Worm (Caenorhabditis elegans): Measurements from ENCODE around the gene F27E5.9.

Gene F27E5.9

ce11 chrII:10155106-10155505 lies 20.4 kb downstream of the F27E5.9 start, which contains the start of gene nlp-63:
Gene nlp-63, plus strand, starts transcription at chrII:10155406.
- no peak for TF ChIP-seq lin-11 (tag; optimal IDR thresholded peaks at IDR 0.05)
- TF ChIP-seq peb-1 (tag; optimal IDR thresholded peaks at IDR 0.05), result no peak
- no peak for TF ChIP-seq nhr-11 (tag; optimal IDR thresholded peaks at IDR 0.05)
- no peak for TF ChIP-seq lsy-2 (tag; optimal IDR thresholded peaks at IDR 0.05)
- TF ChIP-seq elt-1 (tag; optimal IDR thresholded peaks at IDR 0.05), result no peak
- TF ChIP-seq blmp-1 (tag; optimal IDR thresholded peaks at IDR 0.05; ENCODE audit: insufficient read depth), result no peak
- TF ChIP-seq unc-39 (tag; optimal IDR thresholded peaks at IDR 0.05), result no peak
- no peak for TF ChIP-seq lin-13 (GFP tag; optimal IDR thresholded peaks at IDR 0.05)
- no peak for TF ChIP-seq mbf-1 (tag; optimal IDR thresholded peaks at IDR 0.05)
- TF ChIP-seq aly-2 (tag; optimal IDR thresholded peaks at IDR 0.05), result no peak
- TF ChIP-seq ceh-16 (tag; optimal IDR thresholded peaks at IDR 0.05), result no peak

- TF ChIP-seq R02D3.7 (tag; optimal IDR thresholded peaks at IDR 0.05) (no peak), ztf-1 (GFP tag; conservative IDR thresholded peaks at IDR 0.05) (0 out of 2 replicates have a peak, but pooled peaks have one; percentile 69)
These were observed 28.0 kb downstream of the F27E5.9 start for ce11 chrII:10162785-10163184.

- TF ChIP-seq gmeb-1 (tag; optimal IDR thresholded peaks at IDR 0.05) (no peak), sem-4 (tag; optimal IDR thresholded peaks at IDR 0.05) (no peak), aly-2 (tag; optimal IDR thresholded peaks at IDR 0.05) (no peak), nhr-77 (tag; optimal IDR thresholded peaks at IDR 0.05) (no peak), nhr-10 (tag; optimal IDR thresholded peaks at IDR 0.05) (no peak), ceh-82 (tag; optimal IDR thresholded peaks at IDR 0.05) (no peak), fos-1 (tag; optimal IDR thresholded peaks at IDR 0.05) (no peak), peb-1 (tag; optimal IDR thresholded peaks at IDR 0.05) (no peak), elt-1 (tag; optimal IDR thresholded peaks at IDR 0.05) (no peak), F13H6.1 (tag; optimal IDR thresholded peaks at IDR 0.05) (no peak), blmp-1 (tag; optimal IDR thresholded peaks at IDR 0.05; ENCODE audit: insufficient read depth) (no peak), mdl-1 (tag; optimal IDR thresholded peaks at IDR 0.05) (no peak), nhr-11 (tag; optimal IDR thresholded peaks at IDR 0.05) (no peak), mab-5 (tag; optimal IDR thresholded peaks at IDR 0.05) (no peak), alr-1 (tag; optimal IDR thresholded peaks at IDR 0.05) (no peak), nhr-129 (tag; optimal IDR thresholded peaks at IDR 0.05) (no peak), C34F6.9 (tag; optimal IDR thresholded peaks at IDR 0.05) (no peak), ZK546.5 (tag; optimal IDR thresholded peaks at IDR 0.05) (no peak)
These were observed 29.4 kb downstream of the F27E5.9 start for ce11 chrII:10164137-10164536.

ce11 chrII:10166365-10166764 lies 31.6 kb downstream of the F27E5.9 start:
- TF ChIP-seq R02D3.7 (tag; optimal IDR thresholded peaks at IDR 0.05) (no peak), elt-1 (tag; optimal IDR thresholded peaks at IDR 0.05) (no peak), lin-11 (tag; optimal IDR thresholded peaks at IDR 0.05) (peak; percentile 0)

- TF ChIP-seq C34F6.9 (tag; optimal IDR thresholded peaks at IDR 0.05), result peak; percentile 13
- TF ChIP-seq R02D3.7 (tag; optimal IDR thresholded peaks at IDR 0.05), result no peak
These were observed 33.0 kb downstream of the F27E5.9 start for ce11 chrII:10167731-10168130.

- TF ChIP-seq zag-1 (tag; optimal IDR thresholded peaks at IDR 0.05), result peak; percentile 43
- no peak for TF ChIP-seq nhr-237 (tag; optimal IDR thresholded peaks at IDR 0.05)
- peak; percentile 27 to 65 for TF ChIP-seq lsy-2 (tag; optimal IDR thresholded peaks at IDR 0.05)
- TF ChIP-seq fos-1 (tag; optimal IDR thresholded peaks at IDR 0.05), result peak; percentile 33
- no peak for TF ChIP-seq blmp-1 (tag; optimal IDR thresholded peaks at IDR 0.05; ENCODE audit: insufficient read depth)
- TF ChIP-seq sma-9 (GFP tag; optimal IDR thresholded peaks at IDR 0.05), result peak; percentile 53
- no peak for TF ChIP-seq sma-9 (tag; optimal IDR thresholded peaks at IDR 0.05)
- TF ChIP-seq aly-2 (tag; optimal IDR thresholded peaks at IDR 0.05), result no peak
- no peak for TF ChIP-seq ceh-16 (tag; optimal IDR thresholded peaks at IDR 0.05)
- TF ChIP-seq gmeb-1 (tag; optimal IDR thresholded peaks at IDR 0.05), result no peak
- TF ChIP-seq mbf-1 (tag; optimal IDR thresholded peaks at IDR 0.05), result no peak
- TF ChIP-seq lin-13 (GFP tag; optimal IDR thresholded peaks at IDR 0.05), result peak; percentile 49
- TF ChIP-seq crh-2 (tag; optimal IDR thresholded peaks at IDR 0.05), result peak; percentile 59
- peak; percentile 13 for TF ChIP-seq sma-3 (GFP tag; optimal IDR thresholded peaks at IDR 0.05)
- no peak for TF ChIP-seq nhr-77 (tag; optimal IDR thresholded peaks at IDR 0.05)
- peak in 1 of 2 experiments; percentile 36 for TF ChIP-seq mdl-1 (tag; optimal IDR thresholded peaks at IDR 0.05)
- TF ChIP-seq nhr-12 (tag; optimal IDR thresholded peaks at IDR 0.05), result no peak
- no peak for TF ChIP-seq snpc-4 (tag; optimal IDR thresholded peaks at IDR 0.05)
- peak; percentile 55 for TF ChIP-seq nhr-21 (tag; optimal IDR thresholded peaks at IDR 0.05)
- TF ChIP-seq elt-1 (tag; optimal IDR thresholded peaks at IDR 0.05), result no peak
- TF ChIP-seq peb-1 (tag; optimal IDR thresholded peaks at IDR 0.05), result no peak
- TF ChIP-seq ama-1 (optimal IDR thresholded peaks at IDR 0.05), result peak; percentile 30
- peak; percentile 78 for TF ChIP-seq C34F6.9 (tag; optimal IDR thresholded peaks at IDR 0.05)
- no peak for TF ChIP-seq nhr-11 (tag; optimal IDR thresholded peaks at IDR 0.05)
- TF ChIP-seq dmd-4 (tag; optimal IDR thresholded peaks at IDR 0.05), result no peak
- no peak for TF ChIP-seq skn-1 (tag; optimal IDR thresholded peaks at IDR 0.05)
- TF ChIP-seq egl-27 (tag; optimal IDR thresholded peaks at IDR 0.05), result peak; percentile 48
- TF ChIP-seq F13H6.1 (tag; optimal IDR thresholded peaks at IDR 0.05), result peak; percentile 61
- no peak for TF ChIP-seq unc-62 (GFP tag; optimal IDR thresholded peaks at IDR 0.05)
These were observed 34.4 kb downstream of the F27E5.9 start, which contains the start of gene daf-19 for ce11 chrII:10168905-10169782. Gene daf-19, minus strand, starts transcription at chrII:10169346.
